Fruit fly (Drosophila melanogaster) whole organism, prepupa: ENCODE results near the gene gdl-ORF39.

Experiments
- CG11762 ChIP-seq: fragments of 200-800 bp; sonication (Bioruptor generic); optimal IDR thresholded peaks from 3 replicates; lab custom pipeline; 2016; ENCODE audit warnings: missing biosample characterization, missing genetic modification characterization; ENCODE audit not compliant: insufficient read depth
- CG1621 ChIP-seq: fragments of 200-800 bp; sonication (Bioruptor generic); optimal IDR thresholded peaks from 3 replicates; lab custom pipeline; 2018; ENCODE audit warnings: missing biosample characterization, mild to moderate bottlenecking, missing genetic modification characterization
- CG16779 ChIP-seq: fragments of 200-800 bp; sonication (Bioruptor generic); optimal IDR thresholded peaks from 3 replicates; lab custom pipeline; 2017; ENCODE audit warnings: missing biosample characterization, mild to moderate bottlenecking, missing genetic modification characterization
- CG32006 ChIP-seq: fragments of 200-800 bp; sonication (Bioruptor generic); optimal IDR thresholded peaks from 3 replicates; lab custom pipeline; 2017; ENCODE audit warnings: missing biosample characterization, mild to moderate bottlenecking, missing genetic modification characterization
- CG34406 ChIP-seq: fragments of 200-800 bp; sonication (Bioruptor generic); optimal IDR thresholded peaks from 3 replicates; lab custom pipeline; 2016; ENCODE audit warnings: missing biosample characterization, missing genetic modification characterization
- CG8319 ChIP-seq: fragments of 200-800 bp; sonication (Bioruptor generic); optimal IDR thresholded peaks from 3 replicates; lab custom pipeline; 2016; ENCODE audit warnings: missing biosample characterization, missing genetic modification characterization
- CG9139 ChIP-seq: fragments of 200-800 bp; sonication (Bioruptor generic); optimal IDR thresholded peaks from 3 replicates; lab custom pipeline; 2017; ENCODE audit warnings: missing biosample characterization, mild to moderate bottlenecking, missing genetic modification characterization
- Sox14 ChIP-seq: fragments of 200-800 bp; sonication (Bioruptor generic); optimal IDR thresholded peaks from 3 replicates; lab custom pipeline; 2016; ENCODE audit warnings: missing biosample characterization, missing genetic modification characterization
- dac ChIP-seq: fragments of 200-800 bp; sonication (Bioruptor generic); optimal IDR thresholded peaks from 2 replicates; lab custom pipeline; 2017; ENCODE audit warnings: missing biosample characterization, mild to moderate bottlenecking, missing genetic modification characterization
- net ChIP-seq: fragments of 200-800 bp; sonication (Bioruptor generic); optimal IDR thresholded peaks from 3 replicates; lab custom pipeline; 2016; ENCODE audit warnings: missing biosample characterization, missing genetic modification characterization
- vri ChIP-seq: fragments of 200-800 bp; sonication (Bioruptor generic); optimal IDR thresholded peaks from 3 replicates; lab custom pipeline; 2016; ENCODE audit warnings: missing biosample characterization, mild to moderate bottlenecking, missing genetic modification characterization

dm6 chr3L:15516440-15516839 lies 7.2 kb downstream of the gdl-ORF39 start:
- TF ChIP-seq CG8319 (GFP tag; lab: Kevin White, UChicago) (no peak), CG1621 (tag; lab: Kevin White, UChicago) (no peak), CG16779 (tag; lab: Kevin White, UChicago) (no peak), CG11762 (GFP tag; lab: Kevin White, UChicago) (no peak), CG32006 (GFP tag; lab: Kevin White, UChicago) (no peak), CG34406 (GFP tag; lab: Kevin White, UChicago) (no peak), dac (GFP tag; lab: Kevin White, UChicago) (no peak), CG9139 (GFP tag; lab: Kevin White, UChicago) (no peak), Sox14 (no peak), net (GFP tag; lab: Kevin White, UChicago) (no peak), vri (GFP tag; lab: Kevin White, UChicago) (no peak)
